Worm (Caenorhabditis elegans) whole organism, midembryonic: ENCODE data around the gene F44A6.4.

Source experiments
- cog-1 ChIP-seq: sonication (generic microtip); optimal IDR thresholded peaks from 2 replicates; lab custom pipeline; 2016; ENCODE audit warnings: missing genetic modification characterization, missing compliant biosample characterization
- flt-1 ChIP-seq: fragments of 200-800 bp; sonication (Bioruptor generic); IDR thresholded peaks from 2 replicates; pipeline ENCODE4 v1.3.6; 2022; ENCODE audit warnings: missing genetic modification characterization, missing compliant biosample characterization
- ref-1 ChIP-seq: fragments of 200-800 bp; sonication (Bioruptor generic); conservative IDR thresholded peaks from 2 replicates; pipeline ENCODE4 v1.3.6; 2022; ENCODE audit warnings: missing genetic modification reagents, missing genetic modification characterization, missing compliant biosample characterization
- tab-1 ChIP-seq: fragments of 200-800 bp; sonication (Bioruptor generic); IDR thresholded peaks from 2 replicates; pipeline ENCODE4 v1.3.6; 2022; ENCODE audit warnings: missing genetic modification characterization, missing compliant biosample characterization
- ztf-23 ChIP-seq: fragments of 200-800 bp; sonication (Bioruptor generic); IDR thresholded peaks from 2 replicates; pipeline ENCODE4 v1.3.6; 2022; ENCODE audit warnings: missing genetic modification reagents, missing genetic modification characterization, missing compliant biosample characterization

- TF ChIP-seq ref-1 (GFP tag; lab: Robert Waterston, UW) (no peak), flt-1 (GFP tag; lab: Robert Waterston, UW) (peak; percentile 62; the same call in 1 of the 2 replicates), tab-1 (GFP tag; lab: Robert Waterston, UW) (no peak), ztf-23 (GFP tag; lab: Robert Waterston, UW) (no peak), cog-1 (tag; lab: Kevin White, UChicago) (peak; percentile 55)
Measured at ce11 chrX:10204313-10205063, 10.8 kb downstream of the F44A6.4 start.
